Fruit fly (Drosophila melanogaster): ENCODE measurements around the gene Pvf1.

dm6 chrX:18797567-18797966, 34.9 kb upstream of the Pvf1 start, which contains the start of gene bnb:
- TF ChIP-seq toe (GFP tag; optimal IDR thresholded peaks at IDR 0.05) (no peak), ovo (GFP tag; optimal IDR thresholded peaks at IDR 0.05) (no peak), CG11617 (GFP tag; optimal IDR thresholded peaks at IDR 0.05) (no peak), CG5204 (GFP tag; optimal IDR thresholded peaks at IDR 0.05) (no peak), kay (GFP tag; ENCODE audit: borderline replicate concordance) (no peak), CG7101 (tag; optimal IDR thresholded peaks at IDR 0.05) (no peak)
